Fruit fly (Drosophila melanogaster) whole organism, embryonic: Measurements from ENCODE around the gene Gr98d.

Source experiments
- ATbp ChIP-seq: fragments of 200-800 bp; sonication (Bioruptor generic); optimal IDR thresholded peaks from 2 replicates; lab custom pipeline; 2017; ENCODE audit warnings: missing biosample characterization, mild to moderate bottlenecking, missing genetic modification characterization, missing genetic modification reagents
- CG10267 ChIP-seq: fragments of 200-800 bp; sonication (Bioruptor generic); optimal IDR thresholded peaks from 2 replicates; lab custom pipeline; 2018; ENCODE audit warnings: missing biosample characterization, mild to moderate bottlenecking, missing genetic modification characterization, moderate library complexity
- CG11723 ChIP-seq: fragments of 200-800 bp; sonication (Bioruptor generic); optimal IDR thresholded peaks from 2 replicates; lab custom pipeline; 2017; ENCODE audit warnings: missing biosample characterization, mild to moderate bottlenecking, missing genetic modification characterization
- CG1233 ChIP-seq: fragments of 200-800 bp; sonication (Bioruptor generic); optimal IDR thresholded peaks from 4 replicates; lab custom pipeline; 2018; ENCODE audit warnings: missing biosample characterization, mild to moderate bottlenecking, missing genetic modification characterization
- CG12744 ChIP-seq: fragments of 200-800 bp; sonication (Bioruptor generic); optimal IDR thresholded peaks from 2 replicates; lab custom pipeline; 2016; ENCODE audit warnings: missing biosample characterization, missing genetic modification characterization
- CG13296 ChIP-seq: fragments of 200-800 bp; sonication (Bioruptor generic); optimal IDR thresholded peaks from 3 replicates; lab custom pipeline; 2018; ENCODE audit warnings: missing biosample characterization, mild to moderate bottlenecking, missing genetic modification characterization
- CG14710 ChIP-seq: fragments of 200-800 bp; sonication (Bioruptor generic); optimal IDR thresholded peaks from 3 replicates; lab custom pipeline; 2019; ENCODE audit warnings: missing biosample characterization, mild to moderate bottlenecking, missing genetic modification characterization, moderate library complexity
- CG17568 ChIP-seq: fragments of 200-800 bp; sonication (Bioruptor generic); optimal IDR thresholded peaks from 2 replicates; lab custom pipeline; 2018; ENCODE audit warnings: missing biosample characterization, mild to moderate bottlenecking, missing genetic modification characterization, moderate library complexity
- CG17802 ChIP-seq: fragments of 200-800 bp; sonication (Bioruptor generic); optimal IDR thresholded peaks from 2 replicates; lab custom pipeline; 2018; ENCODE audit warnings: missing biosample characterization, mild to moderate bottlenecking, missing genetic modification characterization, moderate library complexity
- CG1792 ChIP-seq: fragments of 200-800 bp; sonication (Bioruptor generic); optimal IDR thresholded peaks from 2 replicates; lab custom pipeline; 2016; ENCODE audit warnings: missing biosample characterization, missing genetic modification characterization
- CG31224 ChIP-seq: fragments of 200-800 bp; sonication (Bioruptor generic); IDR thresholded peaks from 2 replicates; pipeline ENCODE4 v1.3.6; 2022; ENCODE audit warnings: missing biosample characterization, missing genetic modification characterization
- CG3726 ChIP-seq: fragments of 200-800 bp; sonication (Bioruptor generic); IDR thresholded peaks from 3 replicates; pipeline ENCODE4, ENCODE4 v1.3.6; 2022; ENCODE audit warnings: missing biosample characterization, missing genetic modification characterization
- CG6654 ChIP-seq: fragments of 200-800 bp; sonication (Bioruptor generic); optimal IDR thresholded peaks from 2 replicates; lab custom pipeline; 2017; ENCODE audit warnings: missing biosample characterization, mild to moderate bottlenecking, missing genetic modification characterization
- CG7963 ChIP-seq: fragments of 200-800 bp; sonication (Bioruptor generic); IDR thresholded peaks from 3 replicates; pipeline ENCODE4 v1.3.6; 2022; ENCODE audit warnings: missing biosample characterization, missing genetic modification characterization; ENCODE audit not compliant: partially characterized antibody
- CG7987 ChIP-seq: fragments of 200-800 bp; sonication (Bioruptor generic); optimal IDR thresholded peaks from 2 replicates; lab custom pipeline; 2018; ENCODE audit warnings: missing biosample characterization, mild to moderate bottlenecking, missing genetic modification characterization, moderate library complexity
- CTCF ChIP-seq: fragments of 200-800 bp; sonication (Bioruptor generic); optimal IDR thresholded peaks from 2 replicates; lab custom pipeline; 2017; ENCODE audit warnings: missing biosample characterization, mild to moderate bottlenecking, missing genetic modification characterization, moderate library complexity
- Deaf1 ChIP-seq: fragments of 200-800 bp; optimal IDR thresholded peaks from 3 replicates; lab custom pipeline; 2019; ENCODE audit warnings: missing biosample characterization, mild to moderate bottlenecking, missing genetic modification characterization, moderate library complexity
- Dip3 ChIP-seq: fragments of 200-800 bp; sonication (Bioruptor generic); optimal IDR thresholded peaks from 3 replicates; lab custom pipeline; 2016; ENCODE audit warnings: missing biosample characterization, missing genetic modification characterization
- Dp ChIP-seq: fragments of 200-800 bp; sonication (Bioruptor generic); optimal IDR thresholded peaks from 2 replicates; lab custom pipeline; 2018; ENCODE audit warnings: missing biosample characterization, mild to moderate bottlenecking, missing genetic modification characterization, moderate library complexity
- Fer1 ChIP-seq: fragments of 200-800 bp; sonication (Bioruptor generic); optimal IDR thresholded peaks from 2 replicates; lab custom pipeline; 2017; ENCODE audit warnings: missing biosample characterization, mild to moderate bottlenecking, missing genetic modification characterization
- H15 ChIP-seq: fragments of 200-800 bp; sonication (Bioruptor generic); IDR thresholded peaks from 3 replicates; pipeline ENCODE4 v1.3.6; 2022; ENCODE audit warnings: missing biosample characterization, missing genetic modification characterization
- Hsf ChIP-seq: fragments of 200-800 bp; sonication (Bioruptor generic); optimal IDR thresholded peaks from 3 replicates; lab custom pipeline; 2016; ENCODE audit warnings: missing biosample characterization, missing genetic modification characterization
- Mes4 ChIP-seq: fragments of 200-800 bp; sonication (Bioruptor generic); optimal IDR thresholded peaks from 2 replicates; lab custom pipeline; 2016; ENCODE audit warnings: missing biosample characterization, missing genetic modification characterization
- PHDP ChIP-seq: fragments of 200-800 bp; sonication (Bioruptor generic); optimal IDR thresholded peaks from 3 replicates; lab custom pipeline; 2018; ENCODE audit warnings: missing biosample characterization, mild to moderate bottlenecking, missing genetic modification characterization, moderate library complexity
- Rfx ChIP-seq: fragments of 200-800 bp; sonication (Bioruptor generic); IDR thresholded peaks from 2 replicates; pipeline ENCODE4 v1.3.6; 2022; ENCODE audit warnings: missing biosample characterization, missing genetic modification characterization
- Sry-β ChIP-seq: fragments of 200-800 bp; sonication (Bioruptor generic); optimal IDR thresholded peaks from 2 replicates; lab custom pipeline; 2018; ENCODE audit warnings: missing biosample characterization, mild to moderate bottlenecking, missing genetic modification characterization, moderate library complexity
- ato ChIP-seq: fragments of 200-800 bp; sonication (Bioruptor generic); IDR thresholded peaks from 2 replicates; pipeline ENCODE4 v1.3.6; 2022; ENCODE audit warnings: missing biosample characterization, missing genetic modification characterization; ENCODE audit not compliant: partially characterized antibody
- cato ChIP-seq: fragments of 200-800 bp; sonication (Bioruptor generic); optimal IDR thresholded peaks from 2 replicates; lab custom pipeline; 2016; ENCODE audit warnings: missing biosample characterization, missing genetic modification characterization, borderline replicate concordance
- caup ChIP-seq: fragments of 200-800 bp; sonication (Bioruptor generic); optimal IDR thresholded peaks from 3 replicates; lab custom pipeline; 2017; ENCODE audit warnings: missing biosample characterization, mild to moderate bottlenecking, missing genetic modification characterization, moderate library complexity; ENCODE audit not compliant: severe bottlenecking
- ci ChIP-seq: fragments of 200-800 bp; sonication (Bioruptor generic); IDR thresholded peaks from 3 replicates; pipeline ENCODE4 v1.3.6; 2022; ENCODE audit warnings: missing biosample characterization, missing genetic modification characterization
- exex ChIP-seq: fragments of 200-800 bp; sonication (Bioruptor generic); optimal IDR thresholded peaks from 4 replicates; lab custom pipeline; 2018; ENCODE audit warnings: missing biosample characterization, mild to moderate bottlenecking, missing genetic modification characterization, moderate library complexity
- gcm2 ChIP-seq: fragments of 200-800 bp; sonication (Bioruptor generic); optimal IDR thresholded peaks from 2 replicates; lab custom pipeline; 2016; ENCODE audit warnings: missing biosample characterization, missing genetic modification characterization
- gem ChIP-seq: fragments of 200-800 bp; sonication (Bioruptor generic); optimal IDR thresholded peaks from 2 replicates; lab custom pipeline; 2019; ENCODE audit warnings: missing biosample characterization, mild to moderate bottlenecking, missing genetic modification characterization, moderate library complexity
- grn ChIP-seq: fragments of 200-800 bp; sonication (Bioruptor generic); optimal IDR thresholded peaks from 3 replicates; lab custom pipeline; 2017; ENCODE audit warnings: missing biosample characterization, missing genetic modification characterization
- ham ChIP-seq: fragments of 200-800 bp; sonication (Bioruptor generic); IDR thresholded peaks from 2 replicates; pipeline ENCODE4 v1.3.6; 2022; ENCODE audit warnings: missing biosample characterization, missing genetic modification characterization
- knrl ChIP-seq: fragments of 200-800 bp; sonication (Bioruptor generic); IDR thresholded peaks from 3 replicates; pipeline ENCODE4 v1.3.6; 2022; ENCODE audit warnings: missing biosample characterization, missing genetic modification characterization; ENCODE audit not compliant: partially characterized antibody
- lbe ChIP-seq: fragments of 200-800 bp; sonication (Bioruptor generic); optimal IDR thresholded peaks from 2 replicates; lab custom pipeline; 2016; ENCODE audit warnings: missing biosample characterization, mild to moderate bottlenecking, missing genetic modification characterization
- lmd ChIP-seq: fragments of 200-800 bp; sonication (Bioruptor generic); IDR thresholded peaks from 2 replicates; pipeline ENCODE4 v1.3.6; 2022; ENCODE audit warnings: missing biosample characterization, missing genetic modification characterization
- mirr ChIP-seq: fragments of 200-800 bp; sonication (Bioruptor generic); optimal IDR thresholded peaks from 3 replicates; lab custom pipeline; 2018; ENCODE audit warnings: missing biosample characterization, mild to moderate bottlenecking, missing genetic modification characterization
- nom ChIP-seq: fragments of 200-800 bp; sonication (Bioruptor generic); optimal IDR thresholded peaks from 2 replicates; lab custom pipeline; 2017; ENCODE audit warnings: missing biosample characterization, missing genetic modification characterization, mild to moderate bottlenecking, moderate library complexity, missing genetic modification reagents
- oc ChIP-seq: fragments of 200-800 bp; sonication (Bioruptor generic); optimal IDR thresholded peaks from 2 replicates; lab custom pipeline; 2018; ENCODE audit warnings: missing biosample characterization, mild to moderate bottlenecking, missing genetic modification characterization, moderate library complexity
- pum ChIP-seq: fragments of 200-800 bp; sonication (Bioruptor generic); optimal IDR thresholded peaks from 2 replicates; lab custom pipeline; 2016; ENCODE audit warnings: missing biosample characterization, missing genetic modification characterization
- pzg ChIP-seq: fragments of 200-800 bp; sonication (Bioruptor generic); optimal IDR thresholded peaks from 3 replicates; lab custom pipeline; 2018; ENCODE audit warnings: missing biosample characterization, mild to moderate bottlenecking, missing genetic modification characterization, moderate library complexity
- ranshi ChIP-seq: fragments of 200-800 bp; sonication (Bioruptor generic); IDR thresholded peaks from 2 replicates; pipeline ENCODE4 v1.3.6; 2022; ENCODE audit warnings: missing biosample characterization, missing genetic modification characterization
- ro ChIP-seq: fragments of 200-800 bp; sonication (Bioruptor generic); IDR thresholded peaks from 2 replicates; pipeline ENCODE4 v1.3.6; 2022; ENCODE audit warnings: missing biosample characterization, missing genetic modification characterization
- run ChIP-seq: fragments of 200-800 bp; sonication (Bioruptor generic); optimal IDR thresholded peaks from 3 replicates; lab custom pipeline; 2018; ENCODE audit warnings: missing biosample characterization, mild to moderate bottlenecking, missing genetic modification characterization
- slbo ChIP-seq: fragments of 200-800 bp; sonication (Bioruptor generic); IDR thresholded peaks from 2 replicates; pipeline ENCODE4 v1.3.6; 2022; ENCODE audit warnings: missing biosample characterization, missing genetic modification characterization
- trem ChIP-seq: fragments of 200-800 bp; optimal IDR thresholded peaks from 3 replicates; lab custom pipeline; 2019; ENCODE audit warnings: missing biosample characterization, mild to moderate bottlenecking, missing genetic modification characterization, moderate library complexity
- unpg ChIP-seq: fragments of 200-800 bp; sonication (Bioruptor generic); optimal IDR thresholded peaks from 3 replicates; lab custom pipeline; 2018; ENCODE audit warnings: missing biosample characterization, mild to moderate bottlenecking, missing genetic modification characterization, moderate library complexity
- usp ChIP-seq: fragments of >200 bp; optimal IDR thresholded peaks from 2 replicates; lab custom pipeline; 2017; ENCODE audit warnings: missing biosample characterization, missing genetic modification characterization
- wor ChIP-seq: fragments of 200-800 bp; sonication (Bioruptor generic); IDR thresholded peaks from 2 replicates; pipeline ENCODE4 v1.3.6; 2022; ENCODE audit warnings: missing biosample characterization, missing genetic modification characterization

The Gr98d gene

DNA sequence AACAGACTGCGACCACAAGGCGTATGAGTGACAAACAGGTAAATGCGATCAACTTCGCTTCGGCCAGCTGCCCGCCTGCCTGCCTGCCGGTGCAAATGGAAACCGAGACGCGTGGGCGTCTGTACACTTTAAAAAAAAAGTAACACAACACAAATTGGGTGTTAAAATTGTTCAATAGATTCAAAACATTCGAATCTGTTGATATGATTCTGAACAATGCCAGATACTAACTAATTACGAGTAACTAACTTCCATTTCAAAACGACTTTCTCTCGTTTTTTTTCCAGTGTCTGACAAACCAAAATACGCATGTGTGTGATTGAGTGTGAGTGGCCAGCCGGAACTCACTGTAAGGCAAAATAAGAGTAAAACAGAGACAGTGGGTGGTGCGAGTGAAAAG is 23.9 kb downstream of the Gr98d start (continued):
- TF ChIP-seq ci (GFP tag; lab: Robert Waterston, UW): peak; percentile 90
- TF ChIP-seq usp (GFP tag; lab: Kevin White, UChicago): no peak
- TF ChIP-seq CG31224: peak; percentile 76
- TF ChIP-seq CG13296 (GFP tag; lab: Kevin White, UChicago): peak; percentile 92
- peak; percentile 54 for TF ChIP-seq CG12744
- peak; percentile 88 for TF ChIP-seq ranshi (GFP tag; lab: Robert Waterston, UW)
- peak; percentile 75 for TF ChIP-seq wor (GFP tag; lab: Robert Waterston, UW)
- peak; percentile 74 for TF ChIP-seq CG10267 (tag; lab: Kevin White, UChicago)
- TF ChIP-seq grn (GFP tag; lab: Kevin White, UChicago): peak; percentile 30
- peak; percentile 44 for TF ChIP-seq CG17802 (tag; lab: Kevin White, UChicago)
- peak; percentile 77 for TF ChIP-seq ro
- no peak for TF ChIP-seq Sry-β
- TF ChIP-seq ATbp (GFP tag; lab: Kevin White, UChicago): peak; percentile 72
- no peak for TF ChIP-seq knrl
- no peak for TF ChIP-seq cato
- TF ChIP-seq CG1792 (GFP tag; lab: Kevin White, UChicago): peak; percentile 88
- TF ChIP-seq Deaf1 (tag; lab: Kevin White, UChicago): no peak
- TF ChIP-seq CTCF (GFP tag; lab: Kevin White, UChicago): peak; percentile 51
- TF ChIP-seq ato (GFP tag; lab: Robert Waterston, UW): no peak
- TF ChIP-seq CG7987 (GFP tag; lab: Kevin White, UChicago): peak; percentile 76
- TF ChIP-seq Fer1 (GFP tag; lab: Kevin White, UChicago): peak; percentile 95
- peak; percentile 86 for TF ChIP-seq pum (GFP tag; lab: Kevin White, UChicago)
- TF ChIP-seq oc (tag; lab: Kevin White, UChicago): no peak
- peak; percentile 78 for TF ChIP-seq mirr (GFP tag; lab: Kevin White, UChicago)
- TF ChIP-seq H15 (GFP tag; lab: Robert Waterston, UW): peak; percentile 89
- peak; percentile 84 for TF ChIP-seq CG1233
- TF ChIP-seq CG17568 (GFP tag; lab: Kevin White, UChicago): peak; percentile 5
- peak; percentile 96 for TF ChIP-seq Rfx (GFP tag; lab: Robert Waterston, UW)
- TF ChIP-seq CG7963: no peak
- TF ChIP-seq Dip3: peak; percentile 90
- TF ChIP-seq gem: peak; percentile 85
- TF ChIP-seq ham (GFP tag; lab: Robert Waterston, UW): no peak
- peak; percentile 82 for TF ChIP-seq run (tag; lab: Kevin White, UChicago)
- TF ChIP-seq CG14710 (tag; lab: Kevin White, UChicago): peak; percentile 56
- TF ChIP-seq Mes4 (GFP tag; lab: Kevin White, UChicago): peak; percentile 58
- TF ChIP-seq exex (tag; lab: Kevin White, UChicago): peak; percentile 68
- TF ChIP-seq trem (tag; lab: Kevin White, UChicago): peak; percentile 53
- TF ChIP-seq caup (GFP tag; lab: Kevin White, UChicago): peak; percentile 95
- TF ChIP-seq lbe (GFP tag; lab: Kevin White, UChicago): peak; percentile 89
- no peak for TF ChIP-seq Dp (GFP tag; lab: Kevin White, UChicago)
- peak; percentile 71; the same call in 1 of the 3 replicates for TF ChIP-seq CG3726 (GFP tag; lab: Robert Waterston, UW)
- TF ChIP-seq pzg (GFP tag; lab: Kevin White, UChicago): peak; percentile 16
- TF ChIP-seq CG11723: peak; percentile 87
- TF ChIP-seq Hsf: peak; percentile 56
- peak; percentile 70 for TF ChIP-seq unpg
- peak; percentile 44 for TF ChIP-seq CG6654 (GFP tag; lab: Kevin White, UChicago)
- TF ChIP-seq PHDP (tag; lab: Kevin White, UChicago): peak; percentile 78
- no peak for TF ChIP-seq gcm2 (GFP tag; lab: Kevin White, UChicago)
- TF ChIP-seq lmd (GFP tag; lab: Robert Waterston, UW): peak; percentile 90
- peak; percentile 28 for TF ChIP-seq nom (GFP tag; lab: Kevin White, UChicago)
- TF ChIP-seq slbo (GFP tag; lab: Robert Waterston, UW): peak; percentile 91
